Fruit fly (Drosophila melanogaster): ENCODE results near the gene Blos2.

DNA sequence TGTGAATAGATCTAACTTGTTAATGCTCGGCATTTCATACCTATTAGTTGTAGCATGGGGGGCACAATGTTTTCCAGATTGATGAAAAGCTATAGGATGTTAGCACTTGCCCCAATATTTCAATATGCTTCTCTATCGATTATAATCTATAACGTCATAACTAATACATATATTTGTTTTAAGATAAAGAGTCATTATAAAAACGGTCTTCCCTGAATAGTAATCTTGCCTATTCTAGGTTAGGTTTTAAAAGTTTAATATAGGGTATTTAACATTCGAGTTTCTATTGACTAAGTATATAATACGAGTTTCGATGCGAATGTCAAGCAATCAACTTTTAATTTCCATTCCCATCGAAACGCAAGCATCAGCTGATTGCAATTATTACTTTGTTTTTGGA, at the start of gene Blos2, which contains the start of gene CG6321:
- TF ChIP-seq CG15710 (tag; optimal IDR thresholded peaks at IDR 0.05) (peak; percentile 70), CG4496 (GFP tag; IDR thresholded peaks at IDR 0.05) (peak; percentile 70; the same call in 2 of the 3 replicates), CG34367 (tag; optimal IDR thresholded peaks at IDR 0.05) (peak; percentile 66), CG17806 (tag; optimal IDR thresholded peaks at IDR 0.05) (peak; percentile 75), CG12605 (GFP tag; IDR thresholded peaks at IDR 0.05) (peak; percentile 76), CG8159 (tag; optimal IDR thresholded peaks at IDR 0.05) (peak; percentile 77), rn (GFP tag; IDR thresholded peaks at IDR 0.05) (no peak), EcR (GFP tag; optimal IDR thresholded peaks at IDR 0.05) (no peak)

Measured in whole organism, pupa.